Worm (Caenorhabditis elegans): Measurements from ENCODE around the gene ugt-51.

DNA sequence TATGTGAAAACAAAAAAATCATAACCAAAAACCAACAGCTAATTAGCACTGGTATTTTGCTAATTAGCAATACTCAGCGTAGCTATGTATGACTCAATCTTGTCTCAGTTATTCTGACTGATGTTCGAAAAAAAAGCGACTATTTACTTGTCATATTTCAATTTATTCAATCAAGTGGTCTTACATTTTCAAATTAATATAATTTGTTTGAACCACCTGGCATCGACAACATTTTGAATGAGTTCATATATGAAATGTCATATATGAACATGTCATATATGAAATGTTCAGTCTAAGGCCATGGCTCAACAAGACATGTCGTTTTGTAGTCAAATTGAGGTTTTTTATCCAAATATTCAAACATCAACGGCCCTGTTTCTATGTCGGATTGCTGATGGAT lies 11.7 kb downstream of the ugt-51 start, which contains the start of gene srw-140:
- TF ChIP-seq C34F6.9 (tag; optimal IDR thresholded peaks at IDR 0.05) (no peak), ama-1 (optimal IDR thresholded peaks at IDR 0.05) (no peak), nhr-77 (tag; optimal IDR thresholded peaks at IDR 0.05) (no peak), lin-39 (tag; optimal IDR thresholded peaks at IDR 0.05) (no peak), fos-1 (tag; optimal IDR thresholded peaks at IDR 0.05) (no peak), unc-62 (GFP tag; optimal IDR thresholded peaks at IDR 0.05) (no peak)

Data from whole organism, L2 larva.